Worm (Caenorhabditis elegans): ENCODE results near the gene pals-20.

ce11 chrIII:1413890-1414613 is 25.9 kb upstream of the pals-20 start, which contains the start of gene Y82E9BR.14:
- no peak for TF ChIP-seq nhr-12 (tag; optimal IDR thresholded peaks at IDR 0.05)
- TF ChIP-seq nhr-11 (tag; optimal IDR thresholded peaks at IDR 0.05) = no peak
- no peak for TF ChIP-seq unc-130 (tag; optimal IDR thresholded peaks at IDR 0.05)

All from whole organism, L1 larva.